Worm (Caenorhabditis elegans): Measurements from ENCODE around the gene srd-70.

srd-70 gene

ce11 chrV:20445898-20446297 is 8.0 kb upstream of the srd-70 start:
- TF ChIP-seq attf-5 (GFP tag; optimal IDR thresholded peaks at IDR 0.05) (no peak), zfh-2 (GFP tag; conservative IDR thresholded peaks at IDR 0.05) (peak; percentile 83)

ce11 chrV:20451793-20452192 is 2.1 kb upstream of the srd-70 start:
- TF ChIP-seq dpl-1 (GFP tag; optimal IDR thresholded peaks at IDR 0.05) (no peak), ceh-100 (GFP tag; IDR thresholded peaks at IDR 0.05) (no peak), him-1 (tag; optimal IDR thresholded peaks at IDR 0.05) (no peak), nhr-27 (tag; optimal IDR thresholded peaks at IDR 0.05) (no peak), madf-10 (tag; optimal IDR thresholded peaks at IDR 0.05) (no peak), ceh-58 (GFP tag; IDR thresholded peaks at IDR 0.05) (no peak), ztf-22 (GFP tag; optimal IDR thresholded peaks at IDR 0.05) (no peak), Y67H2A.10 (GFP tag; conservative IDR thresholded peaks at IDR 0.05) (no peak), sea-2 (GFP tag; IDR thresholded peaks at IDR 0.05) (no peak), rcor-1 (GFP tag; IDR thresholded peaks at IDR 0.05) (no peak)

DNA sequence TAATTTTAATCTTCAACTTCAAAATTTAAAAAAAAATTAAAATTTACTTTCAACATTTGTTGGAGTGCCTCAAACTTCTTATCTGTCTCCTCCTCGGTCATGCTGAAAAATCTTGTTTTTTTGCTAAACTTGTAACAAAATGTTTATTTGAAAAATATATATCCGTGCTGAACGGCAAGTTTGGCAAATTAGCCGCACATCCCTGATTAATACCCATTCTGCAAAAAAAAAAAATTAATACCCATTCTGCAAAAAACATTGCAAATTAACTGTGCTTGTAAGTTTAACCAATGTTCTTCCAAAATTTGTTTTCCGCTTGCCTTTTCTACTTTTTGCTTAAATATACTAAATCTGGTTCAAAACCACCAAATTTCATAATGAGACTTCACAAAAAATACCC is 827 bp upstream of the srd-70 start, which contains the start of gene F48F5.6:
Gene F48F5.6 (minus strand): TSS at position 101 of the 400 bp plus-strand sequence.
- no peak for TF ChIP-seq F23B12.7 (tag; optimal IDR thresholded peaks at IDR 0.05; ENCODE audit: insufficient read depth)

DNA sequence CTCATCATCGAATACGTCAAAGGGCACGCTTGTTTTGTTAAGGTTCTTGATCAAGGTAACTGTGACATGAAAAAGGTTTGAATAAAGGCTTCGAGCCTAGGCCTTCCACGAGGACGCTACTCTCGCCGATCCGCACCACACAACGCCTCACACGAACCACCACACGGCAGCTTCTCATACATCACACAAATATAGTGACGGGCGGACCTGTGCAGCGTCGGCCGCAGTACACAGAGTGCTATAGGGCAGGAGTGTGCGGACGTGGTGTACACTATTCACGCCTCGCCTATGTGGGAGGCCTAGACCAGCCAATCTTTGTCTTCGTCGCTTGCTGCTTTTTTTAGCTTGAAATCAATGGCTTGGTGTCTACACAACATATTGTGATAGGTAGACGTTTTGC is 1.7 kb downstream of the srd-70 start:
- TF ChIP-seq him-1 (tag; optimal IDR thresholded peaks at IDR 0.05) (no peak), hmg-1.2 (GFP tag; IDR thresholded peaks at IDR 0.05) (peak; percentile 48), snpc-4 (GFP tag; optimal IDR thresholded peaks at IDR 0.05) (peak; percentile 77), snpc-4 (tag; optimal IDR thresholded peaks at IDR 0.05) (peak; percentile 85 to 96 (median 90)), ceh-40 (GFP tag; IDR thresholded peaks at IDR 0.05) (no peak)

DNA sequence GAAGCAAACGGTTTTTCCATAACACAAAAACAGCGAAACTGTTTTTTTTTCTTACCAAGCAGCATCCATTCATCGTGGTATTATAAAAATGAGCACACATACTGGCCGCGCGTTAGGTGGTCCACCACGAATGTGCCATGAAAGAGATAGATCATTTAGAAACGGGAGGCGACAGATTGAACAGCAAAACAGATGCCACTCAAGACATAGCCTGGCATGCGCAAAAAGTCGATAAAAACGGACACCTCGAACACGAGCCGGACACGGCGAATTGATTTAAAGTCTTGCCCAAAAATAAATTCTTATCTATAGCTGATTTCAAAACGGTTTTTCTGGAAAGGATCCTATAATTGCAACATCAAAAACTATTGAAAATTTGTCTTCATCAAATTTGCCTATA is 3.2 kb downstream of the srd-70 start:
- no peak for TF ChIP-seq D2030.7 (GFP tag; IDR thresholded peaks at IDR 0.05)
- TF ChIP-seq madf-6 (GFP tag; IDR thresholded peaks at IDR 0.05): no peak
- no peak for TF ChIP-seq tbp1 (GFP tag; optimal IDR thresholded peaks at IDR 0.05)
- no peak for TF ChIP-seq egrh-3 (GFP tag; IDR thresholded peaks at IDR 0.05)
- TF ChIP-seq atf-7 (tag; optimal IDR thresholded peaks at IDR 0.05): no peak
- TF ChIP-seq F49E8.2 (tag; optimal IDR thresholded peaks at IDR 0.05; ENCODE audit: insufficient read depth): no peak
- no peak for TF ChIP-seq unc-130 (GFP tag; optimal IDR thresholded peaks at IDR 0.05)
- TF ChIP-seq bed-2 (GFP tag; IDR thresholded peaks at IDR 0.05): no peak
- TF ChIP-seq madf-8 (GFP tag; conservative IDR thresholded peaks at IDR 0.05): no peak
- no peak for TF ChIP-seq athp-1 (tag; optimal IDR thresholded peaks at IDR 0.05)
- TF ChIP-seq lsl-1 (GFP tag; optimal IDR thresholded peaks at IDR 0.05): no peak
- no peak for TF ChIP-seq tbx-9 (tag; optimal IDR thresholded peaks at IDR 0.05; ENCODE audit: borderline replicate concordance)

DNA sequence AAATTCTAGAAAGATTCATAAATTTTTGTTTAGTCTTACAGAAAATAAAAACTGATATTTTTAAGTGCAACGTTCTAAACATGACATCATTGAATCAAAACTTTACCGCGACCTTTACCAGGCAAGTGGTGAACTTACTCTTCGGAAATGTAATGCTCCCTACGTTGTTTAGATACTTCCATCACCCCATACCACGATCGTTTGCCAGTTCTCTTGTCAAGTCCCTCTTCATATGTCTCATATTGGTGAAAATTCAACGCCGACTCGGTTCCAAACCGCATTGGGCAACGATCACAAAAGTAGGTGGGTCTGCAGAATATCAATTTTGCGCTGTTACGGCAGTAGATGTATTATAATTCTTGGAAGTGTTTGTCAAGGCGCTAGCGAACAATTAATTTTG is 6.9 kb downstream of the srd-70 start, which contains the start of gene B0250.18:
Gene B0250.18 (minus strand): TSS at position 101 of the 400 bp plus-strand sequence.
- TF ChIP-seq lsy-27 (tag; optimal IDR thresholded peaks at IDR 0.05; ENCODE audit: borderline replicate concordance, insufficient read depth): no peak
- TF ChIP-seq rpc-1 (optimal IDR thresholded peaks at IDR 0.05): no peak
- TF ChIP-seq rpc-1 (tag; optimal IDR thresholded peaks at IDR 0.05): no peak
- TF ChIP-seq xnd-1 (tag; optimal IDR thresholded peaks at IDR 0.05): no peak
- no peak for TF ChIP-seq die-1 (tag; optimal IDR thresholded peaks at IDR 0.05)
- no peak for TF ChIP-seq attf-5 (GFP tag; optimal IDR thresholded peaks at IDR 0.05)
- no peak for TF ChIP-seq attf-6 (GFP tag; IDR thresholded peaks at IDR 0.05)
- TF ChIP-seq hlh-12 (tag; optimal IDR thresholded peaks at IDR 0.05): no peak
- TF ChIP-seq F37B4.10 (GFP tag; IDR thresholded peaks at IDR 0.05): no peak
- no peak for TF ChIP-seq hrde-1 (tag; optimal IDR thresholded peaks at IDR 0.05; ENCODE audit: borderline replicate concordance)
- no peak for TF ChIP-seq D2030.7 (GFP tag; IDR thresholded peaks at IDR 0.05)
- no peak for TF ChIP-seq ZK185.1 (tag; optimal IDR thresholded peaks at IDR 0.05; ENCODE audit: poor library complexity, severe bottlenecking)
- no peak for TF ChIP-seq B0035.1 (tag; optimal IDR thresholded peaks at IDR 0.05)
- no peak for TF ChIP-seq Y95B8A.8 (GFP tag; IDR thresholded peaks at IDR 0.05)

All from whole organism, young adult.